Worm (Caenorhabditis elegans) whole organism, L3 larva: Measurements from ENCODE around the gene aos-1.

Experiments
- R02D3.7 ChIP-seq: fragments of 150-350 bp; optimal IDR thresholded peaks from 2 replicates; lab custom pipeline; 2014; ENCODE audit warnings: missing biosample characterization, missing genetic modification characterization
- ZK546.5 ChIP-seq: sonication (generic microtip); optimal IDR thresholded peaks from 2 replicates; lab custom pipeline; 2017; ENCODE audit warnings: missing biosample characterization, missing genetic modification characterization
- aly-2 ChIP-seq: fragments of 150-350 bp; optimal IDR thresholded peaks from 2 replicates; lab custom pipeline; 2014; ENCODE audit warnings: missing biosample characterization, missing genetic modification characterization
- ceh-82 ChIP-seq: fragments of 150-350 bp; optimal IDR thresholded peaks from 2 replicates; lab custom pipeline; 2014; ENCODE audit warnings: missing biosample characterization, missing genetic modification characterization
- ceh-9 ChIP-seq: sonication (generic microtip); optimal IDR thresholded peaks from 2 replicates; lab custom pipeline; 2018; ENCODE audit warnings: missing biosample characterization, missing genetic modification characterization
- egl-27 ChIP-seq: sonication (generic microtip); optimal IDR thresholded peaks from 4 replicates; lab custom pipeline; 2017; ENCODE audit warnings: missing biosample characterization, missing genetic modification reagents, missing genetic modification characterization
- elt-1 ChIP-seq: fragments of 150-350 bp; optimal IDR thresholded peaks from 2 replicates; lab custom pipeline; 2014; ENCODE audit warnings: missing biosample characterization, missing genetic modification characterization
- lin-39 ChIP-seq: fragments of 150-350 bp; optimal IDR thresholded peaks from 2 replicates; lab custom pipeline; 2018; ENCODE audit warnings: missing biosample characterization, missing genetic modification reagents, missing genetic modification characterization
- nhr-76 ChIP-seq: fragments of 150-350 bp; sonication (generic microtip); optimal IDR thresholded peaks from 5 replicates; lab custom pipeline; 2014; ENCODE audit warnings: missing biosample characterization, missing genetic modification characterization
- nhr-77 ChIP-seq: fragments of 150-350 bp; optimal IDR thresholded peaks from 2 replicates; lab custom pipeline; 2014; ENCODE audit warnings: missing biosample characterization, missing genetic modification characterization
- skn-1 ChIP-seq: fragments of 150-350 bp; optimal IDR thresholded peaks from 2 replicates; lab custom pipeline; 2014; ENCODE audit warnings: missing biosample characterization, missing genetic modification characterization
- unc-39 ChIP-seq: sonication (generic microtip); optimal IDR thresholded peaks from 4 replicates; lab custom pipeline; 2017; ENCODE audit warnings: missing biosample characterization, missing genetic modification characterization
- unc-62 ChIP-seq: fragments of 150-350 bp; sonication (generic microtip); optimal IDR thresholded peaks from 4 replicates; lab custom pipeline; 2014; ENCODE audit warnings: missing biosample characterization, missing genetic modification reagents, missing genetic modification characterization
- ztf-4 ChIP-seq: fragments of 150-350 bp; optimal IDR thresholded peaks from 2 replicates; lab custom pipeline; 2014; ENCODE audit warnings: missing biosample characterization, missing genetic modification characterization

ce11 chrV:10133277-10133676, 3.2 kb upstream of the aos-1 start:
- TF ChIP-seq egl-27 (tag; lab: Kevin White, UChicago): no peak
- TF ChIP-seq nhr-76 (tag; lab: Kevin White, UChicago): no peak
- TF ChIP-seq unc-62 (GFP tag; lab: Kevin White, UChicago): no peak
- no peak for TF ChIP-seq elt-1 (tag; lab: Kevin White, UChicago)
- TF ChIP-seq ceh-82 (tag; lab: Kevin White, UChicago): no peak
- no peak for TF ChIP-seq ZK546.5 (tag; lab: Kevin White, UChicago)
- no peak for TF ChIP-seq unc-39
- no peak for TF ChIP-seq aly-2 (tag; lab: Kevin White, UChicago)
- TF ChIP-seq skn-1 (tag; lab: Kevin White, UChicago): no peak
- no peak for TF ChIP-seq ztf-4
- no peak for TF ChIP-seq ceh-9
- no peak for TF ChIP-seq lin-39 (tag; lab: Kevin White, UChicago)
- TF ChIP-seq R02D3.7 (tag; lab: Kevin White, UChicago): no peak
- TF ChIP-seq nhr-77 (tag; lab: Kevin White, UChicago): no peak
